Fruit fly (Drosophila melanogaster): ENCODE data around the gene RpS28-like.

Gene RpS28-like

DNA sequence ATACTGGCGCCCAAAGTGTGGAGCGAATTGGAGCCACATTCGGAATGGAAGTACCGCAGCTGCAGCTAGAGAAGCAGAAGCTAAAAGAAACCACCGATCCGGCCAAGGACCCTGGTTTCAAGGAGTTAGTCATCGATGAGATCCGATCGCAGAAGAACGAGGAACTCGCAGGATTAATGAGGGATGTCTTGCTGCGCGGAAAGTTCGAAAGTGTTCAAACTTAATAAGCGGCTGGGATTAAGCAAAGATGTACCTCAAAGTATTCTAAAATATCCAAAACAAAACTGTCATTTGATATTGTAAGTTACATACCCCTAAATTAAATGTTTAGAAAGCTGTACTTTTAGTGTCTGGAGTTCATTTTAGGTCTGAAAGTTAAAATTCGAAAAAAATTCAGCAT, at the start of gene RpS28-like:
RpS28-like (plus strand) TSS at position 301 of the 400 bp plus-strand sequence.
- TF ChIP-seq Snoo (tag; optimal IDR thresholded peaks at IDR 0.05) (no peak), rn (GFP tag; IDR thresholded peaks at IDR 0.05) (no peak), CG15710 (tag; optimal IDR thresholded peaks at IDR 0.05) (no peak), fd96Ca (GFP tag; IDR thresholded peaks at IDR 0.05) (no peak), CG8301 (tag; optimal IDR thresholded peaks at IDR 0.05) (no peak), Pif1B (GFP tag; optimal IDR thresholded peaks at IDR 0.05) (no peak), CG34367 (tag; optimal IDR thresholded peaks at IDR 0.05) (no peak), CG8159 (tag; optimal IDR thresholded peaks at IDR 0.05) (no peak), Ets98B (GFP tag; IDR thresholded peaks at IDR 0.05) (no peak)

- TF ChIP-seq D1 (tag; optimal IDR thresholded peaks at IDR 0.05) (peak; percentile 44), Pif1A (GFP tag; optimal IDR thresholded peaks at IDR 0.05) (no peak), CG12605 (GFP tag; IDR thresholded peaks at IDR 0.05) (no peak; the same call in 1 of the 2 replicates), CG17806 (tag; optimal IDR thresholded peaks at IDR 0.05) (peak; percentile 69), CG8301 (tag; optimal IDR thresholded peaks at IDR 0.05) (peak; percentile 60), Ets98B (GFP tag; IDR thresholded peaks at IDR 0.05) (peak; percentile 70), CG8159 (tag; optimal IDR thresholded peaks at IDR 0.05) (peak; percentile 81), CG14655 (GFP tag; optimal IDR thresholded peaks at IDR 0.05) (peak; percentile 84), CG32121 (GFP tag; IDR thresholded peaks at IDR 0.05) (peak; percentile 75), fd96Ca (GFP tag; IDR thresholded peaks at IDR 0.05) (peak; percentile 78), CG4496 (GFP tag; IDR thresholded peaks at IDR 0.05) (peak; percentile 67; the same call in 2 of the 3 replicates), CG15710 (tag; optimal IDR thresholded peaks at IDR 0.05) (peak; percentile 76), CG9948 (tag; optimal IDR thresholded peaks at IDR 0.05) (peak; percentile 70), CG10348 (GFP tag; IDR thresholded peaks at IDR 0.05) (no peak), CG13204 (GFP tag; optimal IDR thresholded peaks at IDR 0.05) (peak; percentile 1), rn (GFP tag; IDR thresholded peaks at IDR 0.05) (peak; percentile 37; the same call in 1 of the 2 replicates), Snoo (tag; optimal IDR thresholded peaks at IDR 0.05) (no peak), CG34367 (tag; optimal IDR thresholded peaks at IDR 0.05) (peak; percentile 55), EcR (GFP tag; optimal IDR thresholded peaks at IDR 0.05) (no peak), gl (tag; optimal IDR thresholded peaks at IDR 0.05) (no peak), Pif1B (GFP tag; optimal IDR thresholded peaks at IDR 0.05) (no peak)
Measured at dm6 chr2L:9387240-9387672, 49.3 kb upstream of the RpS28-like start, which contains the start of gene Aldh. TSS of gene Aldh (plus strand) at chr2L:9387389.

- TF ChIP-seq Pif1A (GFP tag; optimal IDR thresholded peaks at IDR 0.05) (peak; percentile 91), CG8159 (tag; optimal IDR thresholded peaks at IDR 0.05) (peak; percentile 94), D1 (tag; optimal IDR thresholded peaks at IDR 0.05) (peak; percentile 77), CG4496 (GFP tag; IDR thresholded peaks at IDR 0.05) (peak; percentile 93), fd96Ca (GFP tag; IDR thresholded peaks at IDR 0.05) (peak; percentile 96), CG8301 (tag; optimal IDR thresholded peaks at IDR 0.05) (peak; percentile 85), CG15710 (tag; optimal IDR thresholded peaks at IDR 0.05) (peak; percentile 92), EcR (GFP tag; optimal IDR thresholded peaks at IDR 0.05) (peak; percentile 77), CG17806 (tag; optimal IDR thresholded peaks at IDR 0.05) (peak; percentile 93), CG12605 (GFP tag; IDR thresholded peaks at IDR 0.05) (peak; percentile 80), CG13204 (GFP tag; optimal IDR thresholded peaks at IDR 0.05) (peak; percentile 84), CG32121 (GFP tag; IDR thresholded peaks at IDR 0.05) (peak; percentile 83), CG9948 (tag; optimal IDR thresholded peaks at IDR 0.05) (peak; percentile 94), CG10348 (GFP tag; IDR thresholded peaks at IDR 0.05) (peak; percentile 76), CG14655 (GFP tag; optimal IDR thresholded peaks at IDR 0.05) (peak; percentile 89), CG34367 (tag; optimal IDR thresholded peaks at IDR 0.05) (peak; percentile 92), Snoo (tag; optimal IDR thresholded peaks at IDR 0.05) (peak; percentile 89), Pif1B (GFP tag; optimal IDR thresholded peaks at IDR 0.05) (peak; percentile 93), Ets98B (GFP tag; IDR thresholded peaks at IDR 0.05) (peak; percentile 91), gl (tag; optimal IDR thresholded peaks at IDR 0.05) (peak; percentile 91), rn (GFP tag; IDR thresholded peaks at IDR 0.05) (peak; percentile 49; the same call in 1 of the 2 replicates)
Measured at dm6 chr2L:9388013-9388605, 48.5 kb upstream of the RpS28-like start.

DNA sequence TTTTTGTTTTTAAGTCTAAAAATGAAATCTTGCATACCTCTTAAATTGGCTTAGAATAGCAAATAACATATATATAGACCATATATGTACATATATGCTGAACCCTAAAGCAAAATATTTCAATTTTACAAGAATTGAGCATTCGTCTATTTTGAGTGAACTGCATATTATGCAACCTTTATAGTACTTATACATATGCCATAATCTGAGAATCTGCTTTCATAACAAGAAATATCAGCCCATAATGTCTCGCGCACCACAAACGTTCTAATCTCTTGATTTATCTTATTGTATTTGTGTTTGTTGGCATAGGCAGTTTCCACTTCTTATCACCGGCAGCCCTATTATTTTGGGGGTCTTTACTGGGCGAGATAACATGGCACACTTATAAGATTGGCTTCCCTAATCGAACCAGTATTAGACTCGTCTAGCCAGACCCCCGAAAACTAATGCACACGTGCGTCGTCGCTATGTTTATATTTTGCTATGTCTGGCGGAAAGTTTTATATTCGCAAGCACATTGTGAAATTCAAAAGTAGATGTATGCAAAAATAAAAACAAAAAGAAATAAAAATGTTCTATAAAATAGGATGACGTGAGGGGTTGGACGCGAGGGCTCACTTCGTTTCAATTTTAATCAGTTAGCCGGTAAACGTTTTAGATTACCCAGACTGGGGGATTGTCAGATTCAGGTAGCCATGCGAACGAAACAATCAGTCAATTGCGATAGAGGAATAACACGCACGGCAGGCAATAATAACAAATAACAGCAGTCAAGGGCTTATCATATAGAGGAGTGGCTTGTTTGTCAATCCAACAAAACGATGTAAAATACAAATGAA, 47.5 kb upstream of the RpS28-like start:
- TF ChIP-seq CG10348 (GFP tag; IDR thresholded peaks at IDR 0.05) (no peak), CG12605 (GFP tag; IDR thresholded peaks at IDR 0.05) (no peak), EcR (GFP tag; optimal IDR thresholded peaks at IDR 0.05) (no peak), D1 (tag; optimal IDR thresholded peaks at IDR 0.05) (no peak), fd96Ca (GFP tag; IDR thresholded peaks at IDR 0.05) (no peak), Pif1B (GFP tag; optimal IDR thresholded peaks at IDR 0.05) (no peak), CG15710 (tag; optimal IDR thresholded peaks at IDR 0.05) (no peak), CG8301 (tag; optimal IDR thresholded peaks at IDR 0.05) (no peak), CG14655 (GFP tag; optimal IDR thresholded peaks at IDR 0.05) (no peak), Pif1A (GFP tag; optimal IDR thresholded peaks at IDR 0.05) (no peak), rn (GFP tag; IDR thresholded peaks at IDR 0.05) (no peak), CG13204 (GFP tag; optimal IDR thresholded peaks at IDR 0.05) (no peak), CG8159 (tag; optimal IDR thresholded peaks at IDR 0.05) (no peak), gl (tag; optimal IDR thresholded peaks at IDR 0.05) (no peak), Ets98B (GFP tag; IDR thresholded peaks at IDR 0.05) (no peak), CG34367 (tag; optimal IDR thresholded peaks at IDR 0.05) (no peak), CG32121 (GFP tag; IDR thresholded peaks at IDR 0.05) (no peak)

DNA sequence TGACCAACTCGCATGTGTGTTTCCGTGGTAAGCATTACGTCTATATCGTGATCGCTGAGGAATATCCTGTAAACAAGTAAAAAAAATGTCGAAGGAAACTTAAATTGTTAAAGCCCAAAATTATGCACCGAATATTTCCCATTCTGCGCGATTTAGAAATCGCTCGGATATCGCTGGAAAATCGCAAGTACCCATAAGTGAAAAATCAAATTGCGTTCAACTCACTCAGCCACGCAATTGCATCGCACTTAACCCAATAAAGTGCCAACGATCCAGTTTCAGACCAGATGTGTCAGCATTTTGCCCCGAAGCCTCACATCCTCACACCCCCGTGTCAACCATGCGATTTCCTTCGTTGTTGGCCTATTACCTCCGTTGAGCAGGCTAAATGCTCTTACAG, 40.2 kb upstream of the RpS28-like start:
- TF ChIP-seq CG15710 (tag; optimal IDR thresholded peaks at IDR 0.05) (no peak), CG13204 (GFP tag; optimal IDR thresholded peaks at IDR 0.05) (no peak), CG14655 (GFP tag; optimal IDR thresholded peaks at IDR 0.05) (no peak), Pif1A (GFP tag; optimal IDR thresholded peaks at IDR 0.05) (no peak), CG9948 (tag; optimal IDR thresholded peaks at IDR 0.05) (no peak), gl (tag; optimal IDR thresholded peaks at IDR 0.05) (no peak), CG34367 (tag; optimal IDR thresholded peaks at IDR 0.05) (no peak), CG10348 (GFP tag; IDR thresholded peaks at IDR 0.05) (no peak), CG17806 (tag; optimal IDR thresholded peaks at IDR 0.05) (no peak), Snoo (tag; optimal IDR thresholded peaks at IDR 0.05) (no peak), CG8159 (tag; optimal IDR thresholded peaks at IDR 0.05) (no peak), Ets98B (GFP tag; IDR thresholded peaks at IDR 0.05) (no peak), D1 (tag; optimal IDR thresholded peaks at IDR 0.05) (no peak), CG8301 (tag; optimal IDR thresholded peaks at IDR 0.05) (no peak)
